Fruit fly (Drosophila melanogaster): ENCODE data around the gene Nmdmc.

Nmdmc gene

DNA sequence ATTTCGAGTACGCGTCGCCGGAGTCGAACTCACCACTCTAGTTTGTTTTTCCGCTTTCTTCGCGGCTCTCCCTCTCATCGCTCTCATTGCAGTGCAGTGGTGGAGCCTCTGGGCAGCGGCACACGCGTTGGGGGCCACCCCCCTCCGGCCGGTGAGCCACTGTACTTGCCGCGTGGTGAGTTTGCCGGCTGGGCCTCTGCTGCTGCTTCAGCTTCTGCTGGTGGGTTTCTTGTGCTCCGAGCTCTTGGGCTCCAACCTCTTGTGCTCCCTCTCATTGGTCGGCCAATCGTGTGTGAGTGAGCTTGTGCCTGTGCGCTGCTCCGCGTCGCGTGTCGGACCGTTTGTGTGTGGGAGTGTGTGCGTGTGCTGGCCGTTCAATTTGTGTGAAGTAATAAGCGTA, 2.7 kb upstream of the Nmdmc start (continued):
- TF ChIP-seq fd85E (GFP tag; optimal IDR thresholded peaks at IDR 0.05) = peak; percentile 50
- TF ChIP-seq Eip78C (GFP tag) = peak; percentile 89
- TF ChIP-seq fkh (GFP tag; optimal IDR thresholded peaks at IDR 0.05) = peak; percentile 84
- peak; percentile 55 for TF ChIP-seq Met (GFP tag; optimal IDR thresholded peaks at IDR 0.05)
- TF ChIP-seq salr (GFP tag; optimal IDR thresholded peaks at IDR 0.05) = no peak
- TF ChIP-seq dsx (GFP tag; optimal IDR thresholded peaks at IDR 0.05; ENCODE audit: poor library complexity, severe bottlenecking) = peak; percentile 68
- TF ChIP-seq spab (GFP tag; optimal IDR thresholded peaks at IDR 0.05) = peak; percentile 68
- TF ChIP-seq Eip93F (GFP tag; optimal IDR thresholded peaks at IDR 0.05) = no peak
- TF ChIP-seq CG1621 (tag; optimal IDR thresholded peaks at IDR 0.05) = peak; percentile 96
- no peak for TF ChIP-seq CG11294 (GFP tag; IDR thresholded peaks at IDR 0.05)
- peak; percentile 48 for TF ChIP-seq achi (GFP tag; optimal IDR thresholded peaks at IDR 0.05)
- peak; percentile 27 for TF ChIP-seq dac (GFP tag; optimal IDR thresholded peaks at IDR 0.05)
- peak; percentile 50 for TF ChIP-seq CG31627 (GFP tag; optimal IDR thresholded peaks at IDR 0.05)
- no peak for TF ChIP-seq CG8119 (GFP tag; IDR thresholded peaks at IDR 0.05)
- peak; percentile 72 for TF ChIP-seq Sox14 (GFP tag; optimal IDR thresholded peaks at IDR 0.05)
- peak; percentile 71 for TF ChIP-seq CG16779 (tag; optimal IDR thresholded peaks at IDR 0.05)
- TF ChIP-seq CG6792 (GFP tag; optimal IDR thresholded peaks at IDR 0.05) = peak; percentile 62
- no peak for TF ChIP-seq CG6163 (GFP tag; IDR thresholded peaks at IDR 0.05)
- TF ChIP-seq Smox (GFP tag; optimal IDR thresholded peaks at IDR 0.05) = peak; percentile 48
- peak; percentile 36 for TF ChIP-seq OdsH (GFP tag; optimal IDR thresholded peaks at IDR 0.05)

DNA sequence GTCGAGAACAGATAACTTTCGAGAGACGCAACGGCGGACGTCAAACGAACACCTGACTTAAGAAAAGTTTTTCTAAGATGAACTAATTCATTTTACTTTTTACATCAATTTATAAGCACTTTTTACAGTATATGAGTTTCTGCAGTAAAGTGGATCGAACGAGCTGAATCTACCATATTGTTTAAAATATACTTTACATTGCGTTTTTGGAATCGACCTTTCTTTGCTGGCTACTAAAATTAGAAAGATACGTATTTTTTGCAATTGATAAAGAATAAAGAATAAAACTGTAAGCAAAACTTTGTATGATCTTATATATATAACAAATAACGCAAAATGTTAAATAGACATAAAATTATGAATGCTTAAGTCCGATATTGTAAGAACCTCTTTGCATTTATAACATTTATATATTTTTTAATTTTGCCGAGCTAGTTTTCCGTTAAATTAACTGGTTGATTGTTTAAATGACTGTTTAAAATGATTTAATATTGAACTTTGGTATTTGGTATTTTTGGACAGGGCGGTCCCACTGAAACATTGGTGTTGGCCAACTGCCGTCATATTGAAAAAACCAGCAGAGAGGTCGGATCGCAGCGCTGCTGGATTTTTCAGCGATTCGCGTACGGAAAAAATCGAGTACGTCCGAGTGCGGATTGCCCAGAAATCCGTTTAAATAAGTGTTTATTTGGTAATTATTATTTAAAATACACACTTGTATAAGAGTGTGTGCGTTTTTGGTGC, 1.8 kb upstream of the Nmdmc start, which contains the start of gene Kdm2:
Kdm2 (plus strand) TSS at position 559 of the 744 bp plus-strand sequence.
- TF ChIP-seq cyc (GFP tag; optimal IDR thresholded peaks at IDR 0.05) = peak; percentile 19
- TF ChIP-seq acj6 (GFP tag; optimal IDR thresholded peaks at IDR 0.05) = no peak
- TF ChIP-seq Sox102F (GFP tag; optimal IDR thresholded peaks at IDR 0.05) = peak; percentile 34
- TF ChIP-seq CG11762 (GFP tag; optimal IDR thresholded peaks at IDR 0.05; ENCODE audit: insufficient read depth) = no peak
- TF ChIP-seq Sox15 (GFP tag; optimal IDR thresholded peaks at IDR 0.05) = no peak
- peak; percentile 20 for TF ChIP-seq esn (GFP tag; optimal IDR thresholded peaks at IDR 0.05)
- TF ChIP-seq OdsH (GFP tag; optimal IDR thresholded peaks at IDR 0.05) = no peak
- peak; percentile 20 for TF ChIP-seq pdm3 (GFP tag; optimal IDR thresholded peaks at IDR 0.05)
- peak; percentile 12 for TF ChIP-seq topi (GFP tag; optimal IDR thresholded peaks at IDR 0.05)
- peak; percentile 16 for TF ChIP-seq dsx (GFP tag; optimal IDR thresholded peaks at IDR 0.05; ENCODE audit: poor library complexity, severe bottlenecking)
- peak; percentile 71 for TF ChIP-seq Eip78C (GFP tag)
- peak; percentile 16 for TF ChIP-seq lz (GFP tag; optimal IDR thresholded peaks at IDR 0.05)
- peak; percentile 47 for TF ChIP-seq Eip93F (GFP tag; optimal IDR thresholded peaks at IDR 0.05)
- no peak for TF ChIP-seq Gug (GFP tag; IDR thresholded peaks at IDR 0.05)
- TF ChIP-seq CG1621 (tag; optimal IDR thresholded peaks at IDR 0.05) = peak; percentile 79
- peak; percentile 12 for TF ChIP-seq Eip75B (GFP tag; optimal IDR thresholded peaks at IDR 0.05)

DNA sequence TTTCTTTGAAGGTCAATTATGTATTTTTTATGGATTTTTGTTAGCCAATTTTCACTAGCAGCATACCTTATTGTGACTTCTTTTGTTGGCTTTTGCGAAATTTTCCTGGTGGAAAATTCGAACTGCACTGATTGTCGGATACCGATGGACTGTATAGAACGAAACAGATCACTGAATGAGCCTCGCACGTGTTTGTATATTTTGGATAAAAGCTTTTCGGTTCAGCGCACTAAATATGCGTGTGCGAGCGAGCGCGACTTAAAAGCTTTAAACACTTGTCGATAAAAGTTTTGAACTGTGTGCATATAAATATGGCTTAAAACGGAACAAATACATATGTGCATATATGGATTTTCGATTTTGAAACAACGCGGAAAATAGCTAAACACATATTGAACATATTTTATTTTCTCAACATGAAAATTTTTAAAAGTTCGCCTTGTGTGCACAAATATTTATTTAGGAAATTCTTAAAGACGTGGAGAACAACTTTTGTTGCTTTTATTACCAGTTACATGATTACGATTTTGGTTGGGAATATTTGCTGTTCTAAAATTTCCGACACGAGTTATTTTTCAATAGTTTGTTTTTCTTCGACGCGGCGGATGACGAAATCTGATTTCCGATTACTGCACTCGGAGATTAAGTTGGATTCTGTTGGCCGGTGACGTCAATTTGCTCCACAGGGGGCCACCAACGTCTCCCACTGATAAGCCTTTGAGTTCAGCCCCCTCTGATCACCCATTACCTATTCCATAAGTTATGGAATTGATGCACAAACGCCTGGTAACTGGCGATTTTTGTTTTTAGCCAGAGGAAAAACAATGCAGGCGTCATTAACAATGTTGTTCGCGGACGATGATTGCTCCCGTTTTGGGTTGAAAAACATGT, 1.0 kb downstream of the Nmdmc start:
- TF ChIP-seq CG10631 (GFP tag; optimal IDR thresholded peaks at IDR 0.05) (peak; percentile 7), esn (GFP tag; optimal IDR thresholded peaks at IDR 0.05) (peak; percentile 7), CG10669 (GFP tag; optimal IDR thresholded peaks at IDR 0.05) (no peak), Sox102F (GFP tag; optimal IDR thresholded peaks at IDR 0.05) (no peak), Hr39 (GFP tag; optimal IDR thresholded peaks at IDR 0.05) (peak; percentile 1), pdm3 (GFP tag; optimal IDR thresholded peaks at IDR 0.05) (peak; percentile 30), dsx (GFP tag; optimal IDR thresholded peaks at IDR 0.05; ENCODE audit: poor library complexity, severe bottlenecking) (peak; percentile 36), CG31627 (GFP tag; optimal IDR thresholded peaks at IDR 0.05) (no peak), CG7368 (GFP tag; optimal IDR thresholded peaks at IDR 0.05) (no peak), Eip78C (GFP tag) (peak; percentile 71), CG32006 (GFP tag; optimal IDR thresholded peaks at IDR 0.05) (no peak), svp (GFP tag) (peak; percentile 85)

Measured in whole organism, prepupa.